Worm (Caenorhabditis elegans): ENCODE data around the gene F58B4.6.

The F58B4.6 gene

ce11 chrV:10897172-10897571 is 27.7 kb upstream of the F58B4.6 start:
- TF ChIP-seq pqm-1 (tag; optimal IDR thresholded peaks at IDR 0.05) (peak; percentile 51), mec-3 (tag; optimal IDR thresholded peaks at IDR 0.05; ENCODE audit: borderline replicate concordance) (no peak), pha-2 (tag; optimal IDR thresholded peaks at IDR 0.05) (peak; percentile 54), ceh-22 (tag; optimal IDR thresholded peaks at IDR 0.05) (no peak), pax-1 (tag; optimal IDR thresholded peaks at IDR 0.05) (peak; percentile 97), T23F11.4 (GFP tag; optimal IDR thresholded peaks at IDR 0.05) (peak; percentile 21), K02D7.2 (tag; optimal IDR thresholded peaks at IDR 0.05) (peak; percentile 21), ahr-1 (tag; optimal IDR thresholded peaks at IDR 0.05) (peak; percentile 65), ceh-48 (tag; optimal IDR thresholded peaks at IDR 0.05) (peak; percentile 49), ttx-3 (tag; optimal IDR thresholded peaks at IDR 0.05) (no peak), nhr-11 (tag; optimal IDR thresholded peaks at IDR 0.05) (peak; percentile 7), ref-2 (tag; optimal IDR thresholded peaks at IDR 0.05) (peak; percentile 85), ceh-45 (GFP tag; IDR thresholded peaks at IDR 0.05) (peak; percentile 47; the same call in 1 of the 2 replicates), elt-4 (tag; optimal IDR thresholded peaks at IDR 0.05) (no peak), Y22D7AL.16 (tag; optimal IDR thresholded peaks at IDR 0.05) (peak; percentile 60), pag-3 (tag; optimal IDR thresholded peaks at IDR 0.05; ENCODE audit: borderline replicate concordance) (no peak), ceh-34 (tag; optimal IDR thresholded peaks at IDR 0.05) (peak; percentile 89), ztf-16 (tag; optimal IDR thresholded peaks at IDR 0.05) (peak; percentile 68), odd-2 (tag; optimal IDR thresholded peaks at IDR 0.05) (no peak), gmeb-2 (tag; optimal IDR thresholded peaks at IDR 0.05) (peak; percentile 75), pat-9 (tag; optimal IDR thresholded peaks at IDR 0.05) (peak; percentile 57), ceh-18 (tag; optimal IDR thresholded peaks at IDR 0.05) (peak; percentile 88), ama-1 (optimal IDR thresholded peaks at IDR 0.05) (no peak), ceh-31 (tag; optimal IDR thresholded peaks at IDR 0.05) (peak; percentile 90), dve-1 (tag; optimal IDR thresholded peaks at IDR 0.05) (peak; percentile 95), lin-11 (tag; optimal IDR thresholded peaks at IDR 0.05) (peak; percentile 36), fkh-10 (GFP tag; optimal IDR thresholded peaks at IDR 0.05) (peak; percentile 17), C08G9.2 (tag; optimal IDR thresholded peaks at IDR 0.05) (peak; percentile 73), C38D4.7 (GFP tag; optimal IDR thresholded peaks at IDR 0.05) (peak; percentile 4), elt-2 (tag; optimal IDR thresholded peaks at IDR 0.05) (peak; percentile 82), che-1 (tag; optimal IDR thresholded peaks at IDR 0.05) (peak; percentile 66), unc-86 (tag; optimal IDR thresholded peaks at IDR 0.05) (peak; percentile 74), nfya-1 (tag; optimal IDR thresholded peaks at IDR 0.05) (peak; percentile 95), nhr-232 (tag; optimal IDR thresholded peaks at IDR 0.05) (no peak), sdc-2 (tag; optimal IDR thresholded peaks at IDR 0.05) (peak; percentile 52), unc-3 (GFP tag; conservative IDR thresholded peaks at IDR 0.05) (0 out of 2 replicates have a peak, but pooled peaks have one; percentile 36), unc-3 (tag; optimal IDR thresholded peaks at IDR 0.05) (no peak), hlh-13 (GFP tag; optimal IDR thresholded peaks at IDR 0.05) (no peak), hlh-30 (tag; optimal IDR thresholded peaks at IDR 0.05; ENCODE audit: insufficient read depth) (peak; percentile 60), sox-2 (GFP tag; IDR thresholded peaks at IDR 0.05) (no peak; the same call in 1 of the 2 replicates), pros-1 (tag; optimal IDR thresholded peaks at IDR 0.05) (peak; percentile 62), zip-5 (tag; optimal IDR thresholded peaks at IDR 0.05) (peak; percentile 50), npax-4 (tag; optimal IDR thresholded peaks at IDR 0.05) (no peak), sox-4 (tag; optimal IDR thresholded peaks at IDR 0.05) (peak; percentile 52), fkh-6 (tag; optimal IDR thresholded peaks at IDR 0.05) (peak; percentile 40), ceh-2 (tag; optimal IDR thresholded peaks at IDR 0.05) (peak; percentile 66), hlh-15 (tag; optimal IDR thresholded peaks at IDR 0.05) (no peak), ceh-19 (GFP tag; optimal IDR thresholded peaks at IDR 0.05) (peak; percentile 65), unc-42 (tag; optimal IDR thresholded peaks at IDR 0.05) (peak; percentile 85), madf-2 (tag; optimal IDR thresholded peaks at IDR 0.05) (peak; percentile 79), syd-9 (tag; optimal IDR thresholded peaks at IDR 0.05) (peak; percentile 47), rnt-1 (tag; optimal IDR thresholded peaks at IDR 0.05) (peak; percentile 85), ceh-6 (GFP tag; optimal IDR thresholded peaks at IDR 0.05) (peak; percentile 4)
